Fruit fly (Drosophila melanogaster) whole organism: ENCODE results near the gene CG46310.

Experiments
- CG8478 ChIP-seq: fragments of >200 bp; optimal IDR thresholded peaks from 2 replicates; lab custom pipeline; 2018; ENCODE audit warnings: inconsistent platforms
- EcR ChIP-seq, 2 experiments: fragments of >200 bp; optimal IDR thresholded peaks; 2 replicates each; lab custom pipeline; 2017; ENCODE audit warnings: missing biosample characterization in 2 of 2, missing genetic modification characterization in 2 of 2, missing genetic modification reagents in 2 of 2
- psq ChIP-seq: fragments of >200 bp; optimal IDR thresholded peaks from 2 replicates; lab custom pipeline; 2017

DNA sequence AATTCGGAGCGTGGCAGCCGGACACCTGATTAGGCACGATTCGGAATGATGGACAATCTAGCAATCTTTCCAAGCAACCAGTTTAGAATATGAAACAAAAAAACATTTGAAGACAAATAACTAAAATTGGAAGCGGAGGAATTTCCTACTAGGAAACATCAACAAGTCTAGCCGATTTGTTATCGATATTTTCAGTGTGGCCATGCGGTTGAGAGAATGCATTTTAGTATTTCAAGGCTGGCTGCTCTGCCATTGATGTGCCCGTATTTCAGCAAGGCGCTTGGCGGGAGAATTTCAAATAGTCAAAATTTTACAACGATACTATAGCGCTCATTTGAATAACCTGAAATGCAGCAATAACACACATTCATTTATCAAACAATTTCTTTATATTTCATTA lies 45.9 kb upstream of the CG46310 start, which contains the start of gene CG31457:
- TF ChIP-seq psq (lab: Kevin White, UChicago): no peak
- no peak for TF ChIP-seq CG8478
- no peak for TF ChIP-seq EcR (GFP tag; optimal IDR thresholded peaks at IDR 0.05; lab: Kevin White, UChicago)
